Worm (Caenorhabditis elegans) whole organism, young adult: ENCODE results near the gene C14C6.13.

Experiments used
- B0261.1 ChIP-seq: sonication (generic microtip); optimal IDR thresholded peaks from 2 replicates; lab custom pipeline; 2016; ENCODE audit warnings: mild to moderate bottlenecking, missing genetic modification characterization, moderate library complexity, missing compliant biosample characterization
- B0336.3 ChIP-seq: fragments of 200-800 bp; sonication (Bioruptor generic); IDR thresholded peaks from 2 replicates; pipeline ENCODE4 v1.3.6; 2022; ENCODE audit warnings: missing genetic modification characterization, missing compliant biosample characterization
- F10E7.11 ChIP-seq: sonication (generic microtip); optimal IDR thresholded peaks from 2 replicates; lab custom pipeline; 2017; ENCODE audit warnings: mild to moderate bottlenecking, missing genetic modification characterization, moderate library complexity, missing compliant biosample characterization
- F22D6.2 ChIP-seq: sonication (generic microtip); optimal IDR thresholded peaks from 2 replicates; lab custom pipeline; 2016; ENCODE audit warnings: mild to moderate bottlenecking, missing genetic modification characterization, missing compliant biosample characterization
- F49E8.2 ChIP-seq: sonication (generic microtip); optimal IDR thresholded peaks from 3 replicates; lab custom pipeline; 2017; ENCODE audit warnings: missing genetic modification characterization, mild to moderate bottlenecking, missing compliant biosample characterization, antibody characterized with exemption, moderate library complexity; ENCODE audit not compliant: insufficient read depth
- F57A8.1 ChIP-seq: fragments of 200-800 bp; sonication (Bioruptor generic); optimal IDR thresholded peaks from 2 replicates; lab custom pipeline; 2018; ENCODE audit warnings: mild to moderate bottlenecking, missing genetic modification characterization, moderate library complexity, missing compliant biosample characterization
- T26A5.8 ChIP-seq: sonication (generic microtip); optimal IDR thresholded peaks from 2 replicates; lab custom pipeline; 2016; ENCODE audit warnings: missing genetic modification characterization, missing compliant biosample characterization
- Y79H2A.3 ChIP-seq: fragments of 200-800 bp; sonication (Bioruptor generic); conservative IDR thresholded peaks from 2 replicates; pipeline ENCODE4 v1.3.6; 2022; ENCODE audit warnings: missing genetic modification reagents, missing genetic modification characterization, missing compliant biosample characterization
- atf-7 ChIP-seq: sonication (generic microtip); optimal IDR thresholded peaks from 2 replicates; lab custom pipeline; 2017; ENCODE audit warnings: mild to moderate bottlenecking, missing genetic modification characterization, missing compliant biosample characterization
- attf-5 ChIP-seq: fragments of 200-800 bp; sonication (Bioruptor generic); optimal IDR thresholded peaks from 2 replicates; lab custom pipeline; 2018; ENCODE audit warnings: mild to moderate bottlenecking, missing genetic modification characterization, missing compliant biosample characterization
- ccch-3 ChIP-seq: fragments of 200-800 bp; sonication (Bioruptor generic); optimal IDR thresholded peaks from 2 replicates; lab custom pipeline; 2018; ENCODE audit warnings: mild to moderate bottlenecking, missing genetic modification characterization, missing compliant biosample characterization
- cebp-2 ChIP-seq: fragments of 200-800 bp; sonication (Bioruptor generic); IDR thresholded peaks from 2 replicates; pipeline ENCODE4 v1.3.6; 2022; ENCODE audit warnings: missing genetic modification characterization, missing compliant biosample characterization
- ceh-58 ChIP-seq: fragments of 200-800 bp; sonication (Bioruptor generic); IDR thresholded peaks from 2 replicates; pipeline ENCODE4 v1.3.6; 2022; ENCODE audit warnings: missing genetic modification characterization, missing compliant biosample characterization
- let-526 ChIP-seq: fragments of 200-800 bp; sonication (Bioruptor generic); IDR thresholded peaks from 2 replicates; pipeline ENCODE4 v1.3.6; 2022; ENCODE audit warnings: missing genetic modification reagents, missing genetic modification characterization, missing compliant biosample characterization
- lin-40 ChIP-seq: sonication (generic microtip); optimal IDR thresholded peaks from 2 replicates; lab custom pipeline; 2016; ENCODE audit warnings: missing genetic modification characterization, mild to moderate bottlenecking, missing compliant biosample characterization, missing genotype, missing genetic modification reagents
- madf-6 ChIP-seq: fragments of 200-800 bp; sonication (Bioruptor generic); IDR thresholded peaks from 2 replicates; pipeline ENCODE4 v1.3.6; 2022; ENCODE audit warnings: missing genetic modification reagents, missing genetic modification characterization, missing compliant biosample characterization
- mcd-1 ChIP-seq: fragments of 200-800 bp; sonication (Bioruptor generic); IDR thresholded peaks from 2 replicates; pipeline ENCODE4 v1.3.6; 2022; ENCODE audit warnings: missing genetic modification reagents, missing genetic modification characterization, missing compliant biosample characterization
- mel-28 ChIP-seq: sonication (generic microtip); optimal IDR thresholded peaks from 2 replicates; lab custom pipeline; 2016; ENCODE audit warnings: borderline replicate concordance, mild to moderate bottlenecking, missing genetic modification characterization, missing compliant biosample characterization
- nfya-2 ChIP-seq: fragments of 200-800 bp; sonication (Bioruptor generic); IDR thresholded peaks from 2 replicates; pipeline ENCODE4 v1.3.6; 2022; ENCODE audit warnings: missing genetic modification reagents, missing genetic modification characterization, missing compliant biosample characterization
- nhr-179 ChIP-seq: sonication (generic microtip); optimal IDR thresholded peaks from 2 replicates; lab custom pipeline; 2016; ENCODE audit warnings: mild to moderate bottlenecking, missing genetic modification characterization, missing compliant biosample characterization
- nhr-80 ChIP-seq: sonication (generic microtip); optimal IDR thresholded peaks from 2 replicates; lab custom pipeline; 2016; ENCODE audit warnings: missing genetic modification characterization, missing compliant biosample characterization
- sea-2 ChIP-seq: fragments of 200-800 bp; sonication (Bioruptor generic); IDR thresholded peaks from 2 replicates; pipeline ENCODE4 v1.3.6; 2022; ENCODE audit warnings: missing genetic modification characterization, missing compliant biosample characterization
- snpc-1.1 ChIP-seq: sonication (generic microtip); optimal IDR thresholded peaks from 2 replicates; lab custom pipeline; 2017; ENCODE audit warnings: missing genetic modification characterization, mild to moderate bottlenecking, missing compliant biosample characterization, antibody characterized with exemption, moderate library complexity, missing genotype, missing genetic modification reagents; ENCODE audit not compliant: insufficient read depth
- snpc-3.4 ChIP-seq: sonication (generic microtip); optimal IDR thresholded peaks from 2 replicates; lab custom pipeline; 2017; ENCODE audit warnings: missing genetic modification characterization, mild to moderate bottlenecking, missing compliant biosample characterization, antibody characterized with exemption, moderate library complexity, missing genotype, missing genetic modification reagents
- snpc-4 ChIP-seq, 5 experiments: fragments of 150-350 bp in 1 of 5; sonication (generic microtip) in 4 of 5; optimal IDR thresholded peaks; 2 replicates each; lab custom pipeline; 2014 to 2018; ENCODE audit warnings: missing genetic modification characterization in 5 of 5, missing biosample characterization in 3 of 5, antibody characterized with exemption in 2 of 5, mild to moderate bottlenecking in 2 of 5, missing compliant biosample characterization in 2 of 5, missing genotype in 2 of 5, moderate library complexity in 2 of 5, missing genetic modification reagents in 1 of 5
- unc-62 ChIP-seq: fragments of 150-350 bp; optimal IDR thresholded peaks from 2 replicates; lab custom pipeline; 2014; ENCODE audit warnings: missing biosample characterization, missing genetic modification reagents, missing genetic modification characterization
- zfh-2 ChIP-seq: fragments of 200-800 bp; sonication (Bioruptor generic); conservative IDR thresholded peaks from 2 replicates; pipeline ENCODE4 v1.3.6; 2022; ENCODE audit warnings: missing genetic modification reagents, missing genetic modification characterization, missing compliant biosample characterization
- ztf-26 ChIP-seq: sonication (generic microtip); optimal IDR thresholded peaks from 2 replicates; lab custom pipeline; 2017; ENCODE audit warnings: missing genetic modification characterization, missing compliant biosample characterization
- ztf-3 ChIP-seq: fragments of 200-800 bp; sonication (Bioruptor generic); optimal IDR thresholded peaks from 2 replicates; lab custom pipeline; 2018; ENCODE audit warnings: mild to moderate bottlenecking, missing genetic modification characterization, missing compliant biosample characterization
- ztf-6 ChIP-seq: fragments of 200-800 bp; sonication (Bioruptor generic); IDR thresholded peaks from 2 replicates; pipeline ENCODE4 v1.3.6; 2022; ENCODE audit warnings: missing genetic modification reagents, missing genetic modification characterization, missing compliant biosample characterization

The C14C6.13 gene

ce11 chrV:565984-566383, 8.6 kb downstream of the C14C6.13 start, which contains the start of gene sri-73:
Gene sri-73 (minus strand): TSS chrV:566084.
- TF ChIP-seq nhr-179 (tag; lab: Kevin White, UChicago) = no peak

- TF ChIP-seq ztf-26 (tag; lab: Kevin White, UChicago) = no peak
- TF ChIP-seq lin-40 = no peak
- no peak for TF ChIP-seq B0261.1 (tag; lab: Kevin White, UChicago)
- no peak for TF ChIP-seq sea-2 (GFP tag; lab: Robert Waterston, UW)
- no peak for TF ChIP-seq mel-28 (tag; lab: Kevin White, UChicago)
- no peak for TF ChIP-seq Y79H2A.3 (GFP tag; lab: Robert Waterston, UW)
- TF ChIP-seq, all 124 proteins: peak for 0
These were observed 11.7 kb downstream of the C14C6.13 start, which contains the start of gene C14C6.2 for ce11 chrV:562834-563233. Gene C14C6.2 (plus strand): TSS chrV:563134.

- TF ChIP-seq T26A5.8 (tag; lab: Kevin White, UChicago) (no peak), F49E8.2 (tag; lab: Kevin White, UChicago) (no peak), ccch-3 (no peak), ceh-58 (GFP tag; lab: Robert Waterston, UW) (no peak), F57A8.1 (GFP tag; lab: Kevin White, UChicago) (no peak), madf-6 (GFP tag; lab: Robert Waterston, UW) (no peak), cebp-2 (no peak), snpc-3.4 (tag; lab: Kevin White, UChicago) (no peak), unc-62 (GFP tag; lab: Kevin White, UChicago) (no peak), snpc-4 (GFP tag; optimal IDR thresholded peaks at IDR 0.05; lab: Kevin White, UChicago) (no peak), snpc-4 (tag; optimal IDR thresholded peaks at IDR 0.05; lab: Kevin White, UChicago) (peak in 1 of 4 experiments; percentile 65), snpc-1.1 (peak; percentile 3), F10E7.11 (tag; lab: Kevin White, UChicago) (no peak), mel-28 (tag; lab: Kevin White, UChicago) (no peak), attf-5 (no peak), let-526 (GFP tag; lab: Robert Waterston, UW) (no peak)
- TF ChIP-seq, all 124 proteins: peak for 2
These were observed 14.6 kb downstream of the C14C6.13 start, which contains the start of gene srx-7 for ce11 chrV:559940-560339. Gene srx-7 (plus strand): TSS chrV:560195.

ce11 chrV:556055-556454, 18.5 kb downstream of the C14C6.13 start, which contains the start of gene srx-8:
Gene srx-8 (minus strand): TSS chrV:556155.
- TF ChIP-seq nhr-80 (tag; lab: Kevin White, UChicago) = no peak
- no peak for TF ChIP-seq F22D6.2 (tag; lab: Kevin White, UChicago)
- no peak for TF ChIP-seq B0261.1 (tag; lab: Kevin White, UChicago)
- TF ChIP-seq mcd-1 (GFP tag; lab: Robert Waterston, UW) = no peak

- TF ChIP-seq let-526 (GFP tag; lab: Robert Waterston, UW) = no peak
- no peak for TF ChIP-seq B0336.3
- TF ChIP-seq zfh-2 (GFP tag; lab: Robert Waterston, UW) = no peak
- no peak for TF ChIP-seq nfya-2 (GFP tag; lab: Robert Waterston, UW)
- no peak for TF ChIP-seq ztf-6 (GFP tag; lab: Robert Waterston, UW)
- TF ChIP-seq atf-7 (tag; lab: Kevin White, UChicago) = no peak
- TF ChIP-seq ztf-3 (GFP tag; lab: Kevin White, UChicago) = no peak
These were observed 21.5 kb downstream of the C14C6.13 start, which contains the start of gene C14C6.8 for ce11 chrV:553067-553466. Gene C14C6.8 (minus strand): TSS chrV:553167.
